Worm (Caenorhabditis elegans): ENCODE measurements around the gene R07B1.8.

Gene R07B1.8

DNA sequence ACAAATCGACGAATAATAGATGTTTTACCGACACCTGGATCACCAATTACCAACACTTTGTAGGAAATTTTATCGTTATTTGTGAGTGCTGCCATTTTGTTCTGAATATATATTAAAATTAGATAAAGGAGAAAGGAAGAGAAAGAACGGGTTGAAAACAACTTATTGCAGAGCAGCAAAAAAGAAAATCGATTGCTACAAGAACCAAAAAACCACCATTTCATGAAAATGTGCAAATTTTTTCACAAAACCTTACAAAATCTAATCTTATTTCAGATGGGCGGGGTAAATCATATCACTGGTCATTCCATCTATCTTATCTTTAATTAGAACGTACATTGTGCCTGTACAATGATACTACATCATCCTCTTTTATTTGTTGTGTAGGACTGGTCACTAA lies 9.7 kb upstream of the R07B1.8 start, which contains the start of gene glo-1:
Gene glo-1, minus strand, starts transcription at position 101 of the 400 bp plus-strand sequence.
- TF ChIP-seq nhr-41 (GFP tag; IDR thresholded peaks at IDR 0.05) (no peak), ceh-44 (GFP tag; IDR thresholded peaks at IDR 0.05) (no peak), skn-1 (tag; optimal IDR thresholded peaks at IDR 0.05) (no peak), lin-38 (GFP tag; IDR thresholded peaks at IDR 0.05) (no peak), lin-15B (tag; optimal IDR thresholded peaks at IDR 0.05) (no peak), mes-2 (tag; optimal IDR thresholded peaks at IDR 0.05; ENCODE audit: poor library complexity, severe bottlenecking) (no peak), hmg-1.1 (GFP tag; IDR thresholded peaks at IDR 0.05) (no peak), daf-16 (GFP tag; optimal IDR thresholded peaks at IDR 0.05) (no peak), daf-16 (tag; optimal IDR thresholded peaks at IDR 0.05) (no peak), duxl-1 (tag; optimal IDR thresholded peaks at IDR 0.05; ENCODE audit: poor library complexity) (no peak), daf-19 (GFP tag; conservative IDR thresholded peaks at IDR 0.05) (no peak), hif-1 (tag; optimal IDR thresholded peaks at IDR 0.05) (no peak), mdt-29 (GFP tag; IDR thresholded peaks at IDR 0.05) (no peak), unc-130 (GFP tag; optimal IDR thresholded peaks at IDR 0.05) (no peak), madf-5 (GFP tag; IDR thresholded peaks at IDR 0.05) (no peak), nhr-42 (GFP tag; IDR thresholded peaks at IDR 0.05) (no peak), nhr-77 (tag; optimal IDR thresholded peaks at IDR 0.05) (no peak)

DNA sequence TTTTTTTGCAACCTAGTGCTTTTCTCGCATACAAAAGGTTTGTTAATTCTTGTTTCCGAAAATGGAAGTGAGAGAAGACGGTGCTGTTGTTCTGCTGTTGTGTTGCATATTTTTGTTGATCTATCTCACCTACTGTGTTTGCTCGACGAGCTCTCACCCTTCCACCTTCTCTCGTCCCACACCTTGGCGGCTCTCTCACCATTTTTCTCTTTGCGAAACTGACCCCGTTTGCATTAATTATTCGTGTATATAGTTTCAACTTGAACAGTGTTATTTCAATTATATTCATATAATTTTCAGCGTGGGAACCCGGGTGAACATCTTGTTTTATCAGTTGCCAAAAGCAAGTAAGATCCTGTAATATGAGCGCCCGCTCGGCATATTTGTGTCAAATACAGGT lies 4.7 kb upstream of the R07B1.8 start, which contains the start of gene R07B1.9:
Gene R07B1.9, plus strand, starts transcription at position 301 of the 400 bp plus-strand sequence.
- peak; percentile 31 for TF ChIP-seq aha-1 (tag)
- TF ChIP-seq fkh-10 (GFP tag; optimal IDR thresholded peaks at IDR 0.05), result no peak

DNA sequence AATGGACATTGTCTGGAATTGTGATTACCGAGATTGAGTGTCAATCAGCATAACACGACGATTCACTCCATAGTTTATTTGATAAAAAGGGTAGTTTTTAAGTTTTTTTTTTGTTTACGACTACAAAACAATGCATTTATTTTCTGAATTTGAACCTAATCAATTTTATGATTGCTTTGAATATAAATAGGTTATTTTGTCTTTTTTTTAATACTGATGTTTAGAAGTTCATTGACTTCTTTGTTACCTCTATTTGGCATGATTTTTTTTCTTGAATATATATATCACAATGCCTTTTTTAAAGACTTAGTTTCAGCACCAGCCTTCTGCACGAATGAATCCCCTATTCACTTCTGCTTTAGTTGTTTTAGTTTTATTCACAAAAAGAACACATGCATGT lies 2.9 kb downstream of the R07B1.8 start, which contains the start of gene R07B1.13:
Gene R07B1.13, plus strand, starts transcription at position 301 of the 400 bp plus-strand sequence.
- no peak for TF ChIP-seq fos-1 (tag; optimal IDR thresholded peaks at IDR 0.05)
- TF ChIP-seq ceh-20 (GFP tag; IDR thresholded peaks at IDR 0.05), result no peak
- TF ChIP-seq zfp-2 (tag; optimal IDR thresholded peaks at IDR 0.05), result no peak
- no peak for TF ChIP-seq F37D6.2 (tag; optimal IDR thresholded peaks at IDR 0.05)
- TF ChIP-seq ces-1 (GFP tag; optimal IDR thresholded peaks at IDR 0.05), result no peak
- TF ChIP-seq spr-1 (tag; optimal IDR thresholded peaks at IDR 0.05), result no peak
- TF ChIP-seq lim-7 (GFP tag; IDR thresholded peaks at IDR 0.05), result no peak
- no peak for TF ChIP-seq mep-1 (tag; optimal IDR thresholded peaks at IDR 0.05)
- TF ChIP-seq dve-1 (tag; optimal IDR thresholded peaks at IDR 0.05; ENCODE audit: insufficient read depth), result no peak
- no peak for TF ChIP-seq daf-16 (GFP tag; optimal IDR thresholded peaks at IDR 0.05)
- TF ChIP-seq daf-16 (tag; optimal IDR thresholded peaks at IDR 0.05), result no peak
- TF ChIP-seq nhr-76 (tag; optimal IDR thresholded peaks at IDR 0.05), result no peak

DNA sequence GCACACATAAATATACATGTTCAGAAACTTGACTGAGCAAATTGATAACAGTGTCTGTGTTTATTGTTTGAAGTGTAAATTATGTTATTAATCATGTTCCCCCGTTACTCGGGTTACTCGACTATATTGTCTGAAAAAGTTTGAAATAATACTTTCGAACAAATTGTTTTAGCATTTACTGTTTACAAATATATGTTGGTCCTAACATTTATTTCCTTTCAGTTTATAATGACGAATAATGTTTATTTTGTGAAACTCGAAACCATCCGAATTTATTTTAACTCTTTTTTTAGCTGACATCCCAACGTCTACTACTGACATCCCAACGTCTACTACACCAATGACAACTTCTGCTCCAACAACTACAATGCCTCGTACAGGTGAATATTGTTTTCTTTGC lies 3.6 kb downstream of the R07B1.8 start, which contains the start of gene R07B1.7:
Gene R07B1.7, plus strand, starts transcription at position 301 of the 400 bp plus-strand sequence.
- no peak for TF ChIP-seq ztf-11 (tag; optimal IDR thresholded peaks at IDR 0.05)
- TF ChIP-seq nhr-48 (tag; optimal IDR thresholded peaks at IDR 0.05), result no peak
- TF ChIP-seq lin-29 (GFP tag; IDR thresholded peaks at IDR 0.05), result no peak
- no peak for TF ChIP-seq mep-1 (tag; optimal IDR thresholded peaks at IDR 0.05)
- TF ChIP-seq cey-2 (tag; optimal IDR thresholded peaks at IDR 0.05; ENCODE audit: borderline replicate concordance, insufficient read depth), result no peak
- no peak for TF ChIP-seq lin-13 (GFP tag; optimal IDR thresholded peaks at IDR 0.05)
- TF ChIP-seq mes-2 (tag; optimal IDR thresholded peaks at IDR 0.05; ENCODE audit: poor library complexity, severe bottlenecking), result no peak
- no peak for TF ChIP-seq dmd-9 (GFP tag; IDR thresholded peaks at IDR 0.05)
- no peak for TF ChIP-seq ZK337.2 (GFP tag; IDR thresholded peaks at IDR 0.05)
- TF ChIP-seq ceh-28 (tag; optimal IDR thresholded peaks at IDR 0.05), result no peak
- TF ChIP-seq F37D6.2 (tag; optimal IDR thresholded peaks at IDR 0.05), result no peak
- no peak for TF ChIP-seq set-16 (GFP tag; IDR thresholded peaks at IDR 0.05)
- TF ChIP-seq nhr-76 (tag; optimal IDR thresholded peaks at IDR 0.05), result no peak
- TF ChIP-seq zip-2 (tag; optimal IDR thresholded peaks at IDR 0.05), result no peak
- TF ChIP-seq unc-130 (GFP tag; optimal IDR thresholded peaks at IDR 0.05), result no peak
- no peak for TF ChIP-seq D1046.2 (GFP tag; IDR thresholded peaks at IDR 0.05)
